Worm (Caenorhabditis elegans): ENCODE results near the gene srd-64.

Gene srd-64

ce11 chrIII:1695006-1695405 lies at the start of gene srd-64:
TSS of gene srd-64 (minus strand) at chrIII:1695106.
- no peak for TF ChIP-seq nhr-90 (tag; optimal IDR thresholded peaks at IDR 0.05; ENCODE audit: poor library complexity)
- TF ChIP-seq tlp-1 (tag; optimal IDR thresholded peaks at IDR 0.05): no peak
- no peak for TF ChIP-seq xbp-1 (tag; optimal IDR thresholded peaks at IDR 0.05)
- TF ChIP-seq rnt-1 (tag; optimal IDR thresholded peaks at IDR 0.05): no peak
- no peak for TF ChIP-seq lin-15B (tag; optimal IDR thresholded peaks at IDR 0.05)
- no peak for TF ChIP-seq efl-1 (optimal IDR thresholded peaks at IDR 0.05)
- no peak for TF ChIP-seq efl-1 (GFP tag; optimal IDR thresholded peaks at IDR 0.05 in 1 of 2)
- TF ChIP-seq lir-3 (tag; optimal IDR thresholded peaks at IDR 0.05; ENCODE audit: poor library complexity): no peak
- TF ChIP-seq egl-13 (tag; optimal IDR thresholded peaks at IDR 0.05): no peak
- TF ChIP-seq lin-39 (tag; optimal IDR thresholded peaks at IDR 0.05): no peak
- no peak for TF ChIP-seq nhr-84 (tag; optimal IDR thresholded peaks at IDR 0.05)
- TF ChIP-seq sptf-1 (tag; optimal IDR thresholded peaks at IDR 0.05): no peak
- no peak for TF ChIP-seq dpl-1 (GFP tag; optimal IDR thresholded peaks at IDR 0.05)
- TF ChIP-seq dsc-1 (tag; optimal IDR thresholded peaks at IDR 0.05): no peak
- no peak for TF ChIP-seq vab-15 (tag; optimal IDR thresholded peaks at IDR 0.05)

- TF ChIP-seq nhr-85 (tag) (no peak), nhr-12 (tag; optimal IDR thresholded peaks at IDR 0.05) (no peak), efl-1 (optimal IDR thresholded peaks at IDR 0.05) (no peak), efl-1 (GFP tag; optimal IDR thresholded peaks at IDR 0.05 in 1 of 2) (peak in 1 of 2 experiments; percentile 45), lin-14 (GFP tag; optimal IDR thresholded peaks at IDR 0.05) (no peak), mab-9 (GFP tag; IDR thresholded peaks at IDR 0.05) (no peak), dsc-1 (tag; optimal IDR thresholded peaks at IDR 0.05) (peak; percentile 22), lsy-2 (tag; optimal IDR thresholded peaks at IDR 0.05) (no peak), unc-130 (tag; optimal IDR thresholded peaks at IDR 0.05) (no peak), fkh-10 (GFP tag; optimal IDR thresholded peaks at IDR 0.05) (peak; percentile 6), ama-1 (optimal IDR thresholded peaks at IDR 0.05) (no peak), isw-1 (GFP tag; IDR thresholded peaks at IDR 0.05) (no peak), zip-4 (GFP tag; optimal IDR thresholded peaks at IDR 0.05) (no peak), jun-1 (tag; optimal IDR thresholded peaks at IDR 0.05) (no peak), nhr-90 (tag; optimal IDR thresholded peaks at IDR 0.05; ENCODE audit: poor library complexity) (no peak)
These were observed 49.6 kb upstream of the srd-64 start for ce11 chrIII:1744486-1744885.

- TF ChIP-seq mdl-1 (tag; optimal IDR thresholded peaks at IDR 0.05): no peak
- TF ChIP-seq nhr-71 (tag; optimal IDR thresholded peaks at IDR 0.05): peak; percentile 31
- peak; percentile 66 for TF ChIP-seq lin-14 (GFP tag; optimal IDR thresholded peaks at IDR 0.05)
- TF ChIP-seq nhr-20 (tag; optimal IDR thresholded peaks at IDR 0.05): no peak
- TF ChIP-seq dsc-1 (tag; optimal IDR thresholded peaks at IDR 0.05): peak; percentile 91
- peak; percentile 53 for TF ChIP-seq unc-86 (tag; optimal IDR thresholded peaks at IDR 0.05)
- no peak for TF ChIP-seq alr-1 (tag; optimal IDR thresholded peaks at IDR 0.05; ENCODE audit: borderline replicate concordance)
- peak; percentile 12 for TF ChIP-seq fkh-10 (GFP tag; optimal IDR thresholded peaks at IDR 0.05)
These were observed 48.6 kb upstream of the srd-64 start for ce11 chrIII:1743488-1744020.

- TF ChIP-seq unc-30 (tag; optimal IDR thresholded peaks at IDR 0.05): no peak
- TF ChIP-seq fkh-4 (tag; optimal IDR thresholded peaks at IDR 0.05; ENCODE audit: borderline replicate concordance): no peak
- peak; percentile 11 for TF ChIP-seq nhr-47 (tag; optimal IDR thresholded peaks at IDR 0.05)
- TF ChIP-seq ama-1 (optimal IDR thresholded peaks at IDR 0.05): no peak
- peak; percentile 2 for TF ChIP-seq nhr-71 (tag; optimal IDR thresholded peaks at IDR 0.05)
- no peak for TF ChIP-seq grh-1 (GFP tag; IDR thresholded peaks at IDR 0.05)
- no peak for TF ChIP-seq nhr-237 (tag; optimal IDR thresholded peaks at IDR 0.05)
- peak; percentile 57 for TF ChIP-seq lin-14 (GFP tag; optimal IDR thresholded peaks at IDR 0.05)
- TF ChIP-seq efl-1 (optimal IDR thresholded peaks at IDR 0.05): no peak
- peak in 1 of 2 experiments; percentile 39 for TF ChIP-seq efl-1 (GFP tag; optimal IDR thresholded peaks at IDR 0.05 in 1 of 2)
- no peak for TF ChIP-seq hlh-4 (tag; optimal IDR thresholded peaks at IDR 0.05)
- TF ChIP-seq nhr-84 (tag; optimal IDR thresholded peaks at IDR 0.05): no peak
- no peak for TF ChIP-seq nhr-12 (tag; optimal IDR thresholded peaks at IDR 0.05)
- no peak for TF ChIP-seq dsc-1 (tag; optimal IDR thresholded peaks at IDR 0.05)
- TF ChIP-seq nhr-11 (tag; optimal IDR thresholded peaks at IDR 0.05): no peak
- TF ChIP-seq elt-3 (tag; optimal IDR thresholded peaks at IDR 0.05): no peak
- peak in 1 of 3 experiments; percentile 1 for TF ChIP-seq dpl-1 (GFP tag; optimal IDR thresholded peaks at IDR 0.05)
- no peak for TF ChIP-seq ets-5 (GFP tag; IDR thresholded peaks at IDR 0.05)
- no peak for TF ChIP-seq F16B12.6 (tag; optimal IDR thresholded peaks at IDR 0.05)
- no peak for TF ChIP-seq hpl-2 (GFP tag; optimal IDR thresholded peaks at IDR 0.05)
- TF ChIP-seq fkh-8 (tag; optimal IDR thresholded peaks at IDR 0.05): peak; percentile 9
These were observed 48.2 kb upstream of the srd-64 start for ce11 chrIII:1743081-1743480.

All from whole organism, L1 larva.